Worm (Caenorhabditis elegans) whole organism, mixed stage, embryonic: ENCODE data around the gene C27B7.5.

ENCODE experiments used
- M03D4.4 ChIP-seq: sonication (generic microtip); optimal IDR thresholded peaks from 2 replicates; lab custom pipeline; 2017; ENCODE audit warnings: mild to moderate bottlenecking, missing genetic modification characterization, missing compliant biosample characterization
- bed-3 ChIP-seq: fragments of 200-800 bp; sonication (Bioruptor generic); optimal IDR thresholded peaks from 3 replicates; lab custom pipeline; 2018; ENCODE audit warnings: mild to moderate bottlenecking, missing genetic modification characterization, moderate library complexity, missing compliant biosample characterization
- ceh-39 ChIP-seq: fragments of 150-350 bp; optimal IDR thresholded peaks from 2 replicates; lab custom pipeline; 2014; ENCODE audit warnings: missing biosample characterization, missing genetic modification characterization
- ceh-83 ChIP-seq: fragments of 200-800 bp; sonication (Bioruptor generic); optimal IDR thresholded peaks from 2 replicates; lab custom pipeline; 2018; ENCODE audit warnings: mild to moderate bottlenecking, missing genetic modification characterization, missing compliant biosample characterization
- ces-1 ChIP-seq: fragments of 150-350 bp; optimal IDR thresholded peaks from 2 replicates; lab custom pipeline; 2014; ENCODE audit warnings: missing biosample characterization, missing genetic modification reagents, missing genetic modification characterization
- cnd-1 ChIP-seq: fragments of 200-800 bp; sonication (Bioruptor generic); optimal IDR thresholded peaks from 2 replicates; lab custom pipeline; 2018; ENCODE audit warnings: mild to moderate bottlenecking, missing genetic modification characterization, missing compliant biosample characterization
- drap-1 ChIP-seq: fragments of 200-800 bp; sonication (Bioruptor generic); optimal IDR thresholded peaks from 3 replicates; lab custom pipeline; 2018; ENCODE audit warnings: mild to moderate bottlenecking, missing genetic modification characterization, missing compliant biosample characterization
- elt-1 ChIP-seq: sonication (generic microtip); optimal IDR thresholded peaks from 2 replicates; lab custom pipeline; 2017; ENCODE audit warnings: missing genetic modification characterization, mild to moderate bottlenecking, missing compliant biosample characterization, antibody characterized with exemption, moderate library complexity, borderline replicate concordance; ENCODE audit not compliant: insufficient read depth
- elt-3 ChIP-seq: fragments of 150-350 bp; optimal IDR thresholded peaks from 2 replicates; lab custom pipeline; 2014; ENCODE audit warnings: missing biosample characterization, missing genetic modification characterization
- flh-1 ChIP-seq: fragments of 200-800 bp; sonication (Bioruptor generic); optimal IDR thresholded peaks from 2 replicates; lab custom pipeline; 2018; ENCODE audit warnings: mild to moderate bottlenecking, missing genetic modification characterization, moderate library complexity, missing compliant biosample characterization
- ham-2 ChIP-seq: fragments of 200-800 bp; sonication (Bioruptor generic); optimal IDR thresholded peaks from 2 replicates; lab custom pipeline; 2018; ENCODE audit warnings: mild to moderate bottlenecking, missing genetic modification characterization, missing compliant biosample characterization
- hlh-1 ChIP-seq: fragments of 150-350 bp; optimal IDR thresholded peaks from 2 replicates; lab custom pipeline; 2014; ENCODE audit warnings: missing biosample characterization, missing genetic modification reagents, missing genetic modification characterization
- lin-13 ChIP-seq: fragments of 150-350 bp; optimal IDR thresholded peaks from 2 replicates; lab custom pipeline; 2014; ENCODE audit warnings: missing biosample characterization, missing genetic modification characterization
- lin-32 ChIP-seq: fragments of 200-800 bp; sonication (Bioruptor generic); optimal IDR thresholded peaks from 2 replicates; lab custom pipeline; 2018; ENCODE audit warnings: mild to moderate bottlenecking, missing genetic modification characterization, missing compliant biosample characterization
- lsy-2 ChIP-seq: fragments of 150-350 bp; optimal IDR thresholded peaks from 2 replicates; lab custom pipeline; 2014; ENCODE audit warnings: missing biosample characterization, missing genetic modification characterization
- mab-5 ChIP-seq: fragments of 150-350 bp; optimal IDR thresholded peaks from 2 replicates; lab custom pipeline; 2014; ENCODE audit warnings: missing biosample characterization, missing genetic modification characterization
- mls-2 ChIP-seq: sonication (generic microtip); optimal IDR thresholded peaks from 2 replicates; lab custom pipeline; 2016; ENCODE audit warnings: mild to moderate bottlenecking, missing genetic modification characterization, moderate library complexity, missing compliant biosample characterization
- nhr-12 ChIP-seq: fragments of 150-350 bp; optimal IDR thresholded peaks from 2 replicates; lab custom pipeline; 2014; ENCODE audit warnings: missing biosample characterization, missing genetic modification characterization
- nhr-2 ChIP-seq: fragments of 150-350 bp; optimal IDR thresholded peaks from 2 replicates; lab custom pipeline; 2014; ENCODE audit warnings: missing biosample characterization, missing genetic modification characterization
- nhr-237 ChIP-seq: fragments of 150-350 bp; optimal IDR thresholded peaks from 2 replicates; lab custom pipeline; 2014; ENCODE audit warnings: missing biosample characterization, missing genetic modification characterization
- nhr-28 ChIP-seq: fragments of 150-350 bp; optimal IDR thresholded peaks from 2 replicates; lab custom pipeline; 2014; ENCODE audit warnings: missing biosample characterization, missing genetic modification characterization
- pha-4 ChIP-seq: fragments of 150-350 bp; optimal IDR thresholded peaks from 2 replicates; lab custom pipeline; 2018; ENCODE audit warnings: missing biosample characterization, missing genetic modification reagents, missing genetic modification characterization
- sem-2 ChIP-seq: fragments of 200-800 bp; sonication (Bioruptor generic); optimal IDR thresholded peaks from 2 replicates; lab custom pipeline; 2018; ENCODE audit warnings: mild to moderate bottlenecking, missing genetic modification characterization, missing compliant biosample characterization
- snpc-4 ChIP-seq: fragments of 150-350 bp; optimal IDR thresholded peaks from 2 replicates; lab custom pipeline; 2014; ENCODE audit warnings: missing biosample characterization, missing genetic modification characterization
- sptf-1 ChIP-seq: sonication (generic microtip); optimal IDR thresholded peaks from 2 replicates; lab custom pipeline; 2017; ENCODE audit warnings: mild to moderate bottlenecking, missing genetic modification characterization, moderate library complexity, missing compliant biosample characterization
- tbx-8 ChIP-seq: fragments of 200-800 bp; sonication (Bioruptor generic); optimal IDR thresholded peaks from 2 replicates; lab custom pipeline; 2018; ENCODE audit warnings: mild to moderate bottlenecking, missing genetic modification characterization, moderate library complexity, missing compliant biosample characterization
- unc-39 ChIP-seq: fragments of 150-350 bp; optimal IDR thresholded peaks from 2 replicates; lab custom pipeline; 2014; ENCODE audit warnings: missing biosample characterization, missing genetic modification characterization
- unc-62 ChIP-seq: fragments of 150-350 bp; optimal IDR thresholded peaks from 2 replicates; lab custom pipeline; 2014; ENCODE audit warnings: missing biosample characterization, missing genetic modification reagents, missing genetic modification characterization
- zip-8 ChIP-seq: fragments of 150-350 bp; optimal IDR thresholded peaks from 2 replicates; lab custom pipeline; 2014; ENCODE audit warnings: missing biosample characterization, missing genetic modification characterization
- ztf-11 ChIP-seq: fragments of 150-350 bp; optimal IDR thresholded peaks from 2 replicates; lab custom pipeline; 2014; ENCODE audit warnings: missing biosample characterization, missing genetic modification characterization

Gene C27B7.5

ce11 chrIV:8901346-8901745 is at the start of gene C27B7.5:
TSS of gene C27B7.5 (plus strand) at chrIV:8901646.
- TF ChIP-seq mls-2 (tag; lab: Kevin White, UChicago) = no peak
- TF ChIP-seq ceh-83 (GFP tag; lab: Kevin White, UChicago) = no peak
- no peak for TF ChIP-seq hlh-1
- TF ChIP-seq M03D4.4 (tag; lab: Kevin White, UChicago) = no peak
- no peak for TF ChIP-seq cnd-1
- no peak for TF ChIP-seq snpc-4 (tag; lab: Kevin White, UChicago)
- TF ChIP-seq unc-62 = no peak
- TF ChIP-seq lin-13 (tag; lab: Kevin White, UChicago) = no peak
- no peak for TF ChIP-seq ztf-11 (tag; lab: Kevin White, UChicago)
- TF ChIP-seq lin-32 (GFP tag; lab: Kevin White, UChicago) = no peak
- no peak for TF ChIP-seq bed-3 (GFP tag; lab: Kevin White, UChicago)
- TF ChIP-seq sptf-1 = no peak
- no peak for TF ChIP-seq zip-8 (tag; lab: Kevin White, UChicago)

ce11 chrIV:8852194-8852593 is 49.3 kb upstream of the C27B7.5 start, which contains the start of gene alp-1:
TSS of gene alp-1 (plus strand) at chrIV:8852494.
- TF ChIP-seq sptf-1 = no peak
- no peak for TF ChIP-seq bed-3 (GFP tag; lab: Kevin White, UChicago)
- no peak for TF ChIP-seq sem-2 (GFP tag; lab: Kevin White, UChicago)
- TF ChIP-seq ceh-83 (GFP tag; lab: Kevin White, UChicago) = no peak
- TF ChIP-seq unc-39 = no peak
- TF ChIP-seq elt-3 (tag; lab: Kevin White, UChicago) = no peak
- TF ChIP-seq unc-62 = no peak
- TF ChIP-seq lsy-2 (tag; lab: Kevin White, UChicago) = no peak
- TF ChIP-seq lin-32 (GFP tag; lab: Kevin White, UChicago) = no peak
- no peak for TF ChIP-seq snpc-4 (tag; lab: Kevin White, UChicago)
- no peak for TF ChIP-seq nhr-2
- no peak for TF ChIP-seq ham-2 (GFP tag; lab: Kevin White, UChicago)
- TF ChIP-seq lin-13 (tag; lab: Kevin White, UChicago) = no peak
- no peak for TF ChIP-seq drap-1 (GFP tag; lab: Kevin White, UChicago)
- TF ChIP-seq nhr-12 (tag; lab: Kevin White, UChicago) = no peak

- TF ChIP-seq unc-39 (no peak), ham-2 (GFP tag; lab: Kevin White, UChicago) (peak; percentile 66)
Observed at ce11 chrIV:8853301-8853700, 48.1 kb upstream of the C27B7.5 start.

DNA sequence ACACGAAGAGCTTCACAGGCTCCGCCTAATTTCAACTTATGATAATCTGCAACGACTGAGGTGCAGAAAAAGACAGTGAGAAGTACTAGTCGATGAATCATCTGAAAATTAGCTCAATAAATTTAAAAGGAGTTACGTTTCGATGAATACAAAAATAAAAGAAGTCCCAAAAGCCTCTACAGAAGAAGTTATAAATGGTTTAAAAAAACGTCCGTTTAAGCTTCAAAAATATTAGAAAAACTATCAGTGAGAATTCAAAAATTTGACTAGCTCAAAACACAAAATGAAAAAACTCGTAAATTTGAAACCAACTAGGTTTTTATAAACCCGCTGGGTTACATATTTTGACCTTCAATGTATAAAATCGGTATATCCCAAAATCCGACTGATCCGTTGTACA is 45.5 kb upstream of the C27B7.5 start, which contains the start of gene T11B7.5:
Gene T11B7.5, minus strand, starts transcription at position 101 of the 400 bp plus-strand sequence.
- TF ChIP-seq bed-3 (GFP tag; lab: Kevin White, UChicago) (no peak), snpc-4 (tag; lab: Kevin White, UChicago) (no peak), ceh-83 (GFP tag; lab: Kevin White, UChicago) (no peak), ces-1 (GFP tag; lab: Kevin White, UChicago) (no peak), drap-1 (GFP tag; lab: Kevin White, UChicago) (no peak), ceh-39 (tag; lab: Kevin White, UChicago) (no peak), elt-1 (no peak), nhr-28 (tag; lab: Kevin White, UChicago) (no peak), nhr-237 (tag; lab: Kevin White, UChicago) (no peak), sptf-1 (no peak), flh-1 (GFP tag; lab: Kevin White, UChicago) (no peak), cnd-1 (no peak), tbx-8 (GFP tag; lab: Kevin White, UChicago) (no peak)

- TF ChIP-seq lin-13 (tag; lab: Kevin White, UChicago) (no peak), drap-1 (GFP tag; lab: Kevin White, UChicago) (no peak), sptf-1 (no peak), unc-62 (no peak), elt-3 (tag; lab: Kevin White, UChicago) (no peak), ceh-83 (GFP tag; lab: Kevin White, UChicago) (no peak), zip-8 (tag; lab: Kevin White, UChicago) (no peak), pha-4 (tag; lab: Kevin White, UChicago) (no peak), mab-5 (tag; lab: Kevin White, UChicago) (no peak), ham-2 (GFP tag; lab: Kevin White, UChicago) (no peak), snpc-4 (tag; lab: Kevin White, UChicago) (no peak), lsy-2 (tag; lab: Kevin White, UChicago) (no peak), hlh-1 (no peak), unc-39 (no peak), lin-32 (GFP tag; lab: Kevin White, UChicago) (no peak), nhr-12 (tag; lab: Kevin White, UChicago) (no peak), cnd-1 (no peak)
- TF ChIP-seq, all 35 proteins: peak for 0
Observed at ce11 chrIV:8864672-8865071, 36.8 kb upstream of the C27B7.5 start.
